Fruit fly (Drosophila melanogaster): ENCODE measurements around the gene CG8945.

CG8945 gene

dm6 chrX:17076449-17077289 is 10.8 kb downstream of the CG8945 start:
- TF ChIP-seq CG11617 (GFP tag; optimal IDR thresholded peaks at IDR 0.05) (no peak), pad (GFP tag; optimal IDR thresholded peaks at IDR 0.05) (peak; percentile 27), Crg-1 (GFP tag; optimal IDR thresholded peaks at IDR 0.05) (peak; percentile 18), CG14711 (tag; optimal IDR thresholded peaks at IDR 0.05) (no peak), ovo (GFP tag; optimal IDR thresholded peaks at IDR 0.05) (no peak), CG5204 (GFP tag; optimal IDR thresholded peaks at IDR 0.05) (no peak), CG1620 (GFP tag; optimal IDR thresholded peaks at IDR 0.05) (peak; percentile 12), toe (GFP tag; optimal IDR thresholded peaks at IDR 0.05) (no peak), Clk (GFP tag; optimal IDR thresholded peaks at IDR 0.05) (no peak), kay (GFP tag; ENCODE audit: borderline replicate concordance) (no peak)

- TF ChIP-seq CG1620 (GFP tag; optimal IDR thresholded peaks at IDR 0.05) (no peak), kay (GFP tag; ENCODE audit: borderline replicate concordance) (no peak), Mnt (GFP tag; optimal IDR thresholded peaks at IDR 0.05) (no peak), cnc (optimal IDR thresholded peaks at IDR 0.05) (no peak), CG33017 (tag; optimal IDR thresholded peaks at IDR 0.05) (no peak), ovo (GFP tag; optimal IDR thresholded peaks at IDR 0.05) (no peak), toe (GFP tag; optimal IDR thresholded peaks at IDR 0.05) (no peak), CG11617 (GFP tag; optimal IDR thresholded peaks at IDR 0.05) (no peak), CG5204 (GFP tag; optimal IDR thresholded peaks at IDR 0.05) (no peak)
Measured at dm6 chrX:17068423-17068822, 19.1 kb downstream of the CG8945 start, which contains the start of gene CG43077. Gene CG43077, minus strand, starts transcription at chrX:17068523.

- TF ChIP-seq CG33017 (tag; optimal IDR thresholded peaks at IDR 0.05) (no peak), CG12768 (GFP tag; optimal IDR thresholded peaks at IDR 0.05) (no peak), toe (GFP tag; optimal IDR thresholded peaks at IDR 0.05) (no peak), CG1620 (GFP tag; optimal IDR thresholded peaks at IDR 0.05) (no peak), CG7101 (tag; optimal IDR thresholded peaks at IDR 0.05) (no peak), cnc (optimal IDR thresholded peaks at IDR 0.05) (no peak), Clk (GFP tag; optimal IDR thresholded peaks at IDR 0.05) (no peak), Crg-1 (GFP tag; optimal IDR thresholded peaks at IDR 0.05) (no peak), CG11617 (GFP tag; optimal IDR thresholded peaks at IDR 0.05) (no peak), bab1 (GFP tag; optimal IDR thresholded peaks at IDR 0.05) (no peak), CG5204 (GFP tag; optimal IDR thresholded peaks at IDR 0.05) (no peak), pad (GFP tag; optimal IDR thresholded peaks at IDR 0.05) (no peak)
Measured at dm6 chrX:17066632-17067031, 20.8 kb downstream of the CG8945 start, which contains the start of gene CG45002. Gene CG45002, minus strand, starts transcription at chrX:17066732.

DNA sequence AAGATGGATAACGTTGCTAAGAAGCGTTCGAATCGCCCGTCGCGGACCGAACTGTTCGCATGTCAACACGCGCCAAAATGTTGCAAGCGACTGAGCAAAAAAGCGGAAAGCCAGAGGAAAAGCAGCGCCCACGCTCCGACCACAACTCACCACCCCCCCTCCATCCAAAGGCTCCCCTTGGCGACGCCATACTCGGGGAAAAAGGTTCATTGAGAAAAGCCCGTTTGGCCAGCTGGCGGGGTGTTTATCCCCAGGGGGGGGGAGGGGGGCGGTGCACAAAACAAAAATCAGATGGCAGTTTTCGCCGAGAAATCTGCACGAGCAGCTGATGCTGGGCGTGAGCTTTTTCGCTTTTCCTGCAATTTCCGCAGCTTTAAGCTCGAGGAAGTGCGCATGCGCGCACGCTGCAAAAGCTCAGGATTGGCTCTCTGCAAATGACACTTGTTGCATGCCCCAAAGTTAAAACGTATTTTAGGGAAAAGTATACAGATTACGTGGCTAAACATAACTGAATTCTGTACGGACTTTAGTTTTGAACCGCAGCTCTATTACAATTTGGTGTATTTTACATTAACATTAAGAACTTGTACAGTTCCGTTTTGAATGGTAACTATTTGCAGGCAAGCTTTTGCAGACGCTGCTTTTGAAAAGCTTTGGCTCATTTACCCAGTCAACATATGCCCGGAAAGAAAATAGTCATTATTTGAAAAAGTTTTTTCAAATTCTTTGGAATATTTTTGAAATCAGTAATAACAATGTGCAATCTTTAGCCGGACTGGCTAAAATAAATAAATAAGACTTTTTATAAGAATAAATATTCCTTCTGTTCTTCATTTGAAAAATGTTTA is 39.5 kb downstream of the CG8945 start:
- TF ChIP-seq cic (GFP tag; optimal IDR thresholded peaks at IDR 0.05) (no peak), CG5204 (GFP tag; optimal IDR thresholded peaks at IDR 0.05) (no peak), tj (GFP tag; optimal IDR thresholded peaks at IDR 0.05) (no peak), bab1 (GFP tag; optimal IDR thresholded peaks at IDR 0.05) (no peak), cnc (optimal IDR thresholded peaks at IDR 0.05) (no peak), CG7101 (tag; optimal IDR thresholded peaks at IDR 0.05) (no peak), CG12768 (GFP tag; optimal IDR thresholded peaks at IDR 0.05) (no peak), Clk (GFP tag; optimal IDR thresholded peaks at IDR 0.05) (no peak), Hr96 (GFP tag; optimal IDR thresholded peaks at IDR 0.05) (no peak), CG33017 (tag; optimal IDR thresholded peaks at IDR 0.05) (no peak), Crg-1 (GFP tag; optimal IDR thresholded peaks at IDR 0.05) (no peak), pad (GFP tag; optimal IDR thresholded peaks at IDR 0.05) (no peak), CG7045 (GFP tag; optimal IDR thresholded peaks at IDR 0.05) (no peak), Mnt (GFP tag; optimal IDR thresholded peaks at IDR 0.05) (no peak), CG11617 (GFP tag; optimal IDR thresholded peaks at IDR 0.05) (no peak)

Measured in whole organism, adult.